Fruit fly (Drosophila melanogaster): ENCODE results near the gene Hsdl2.

- TF ChIP-seq CTCF (optimal IDR thresholded peaks at IDR 0.05) (no peak), CG8478 (optimal IDR thresholded peaks at IDR 0.05) (no peak)
Observed at dm6 chr3R:27636720-27637119, 40.6 kb upstream of the Hsdl2 start.
